Worm (Caenorhabditis elegans): ENCODE measurements around the gene sax-1.

The sax-1 gene

DNA sequence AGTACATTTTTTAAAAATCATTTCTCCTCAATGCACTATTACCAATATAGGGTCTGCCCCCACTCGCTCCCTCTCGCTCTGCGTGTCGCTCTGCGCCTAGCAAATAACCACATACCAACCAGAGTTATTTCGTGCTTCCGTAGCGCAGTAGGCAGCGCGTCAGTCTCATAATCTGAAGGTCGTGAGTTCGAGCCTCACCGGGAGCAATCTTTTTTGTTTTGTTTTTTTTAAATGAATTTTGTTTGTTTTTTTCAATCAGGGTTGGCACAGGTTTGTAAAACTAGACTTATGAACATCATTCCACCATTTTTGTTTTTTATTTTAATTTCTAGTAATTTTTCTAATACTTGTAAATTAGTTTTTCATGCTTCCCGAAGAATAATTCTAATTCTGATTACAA, 47.7 kb upstream of the sax-1 start:
- TF ChIP-seq zag-1 (tag; optimal IDR thresholded peaks at IDR 0.05) (peak; percentile 10), lin-39 (tag; optimal IDR thresholded peaks at IDR 0.05) (peak; percentile 74), daf-12 (tag; optimal IDR thresholded peaks at IDR 0.05) (no peak), fos-1 (tag; optimal IDR thresholded peaks at IDR 0.05) (no peak), fkh-2 (tag; optimal IDR thresholded peaks at IDR 0.05) (no peak), pqm-1 (tag; optimal IDR thresholded peaks at IDR 0.05) (peak; percentile 19), nhr-28 (tag; optimal IDR thresholded peaks at IDR 0.05) (no peak), nhr-67 (tag; optimal IDR thresholded peaks at IDR 0.05) (no peak), elt-1 (tag; optimal IDR thresholded peaks at IDR 0.05) (no peak), sea-2 (GFP tag; optimal IDR thresholded peaks at IDR 0.05) (no peak), ceh-82 (tag; optimal IDR thresholded peaks at IDR 0.05) (peak; percentile 51), elt-3 (tag; optimal IDR thresholded peaks at IDR 0.05) (no peak), lsy-12 (tag; optimal IDR thresholded peaks at IDR 0.05) (peak; percentile 62), egl-27 (tag; optimal IDR thresholded peaks at IDR 0.05) (no peak), nfya-1 (tag; optimal IDR thresholded peaks at IDR 0.05; ENCODE audit: insufficient read depth) (peak; percentile 38), aly-2 (tag; optimal IDR thresholded peaks at IDR 0.05) (no peak), pha-4 (tag; optimal IDR thresholded peaks at IDR 0.05) (peak; percentile 60), ztf-11 (tag; optimal IDR thresholded peaks at IDR 0.05) (no peak), nhr-23 (tag; optimal IDR thresholded peaks at IDR 0.05) (no peak), ceh-16 (tag; optimal IDR thresholded peaks at IDR 0.05) (no peak), unc-39 (tag; optimal IDR thresholded peaks at IDR 0.05) (no peak), skn-1 (tag; optimal IDR thresholded peaks at IDR 0.05) (no peak), fkh-10 (GFP tag; optimal IDR thresholded peaks at IDR 0.05) (no peak), nhr-25 (tag; optimal IDR thresholded peaks at IDR 0.05) (no peak), ceh-9 (tag; optimal IDR thresholded peaks at IDR 0.05) (no peak), tbx-2 (tag; optimal IDR thresholded peaks at IDR 0.05) (peak; percentile 57), nhr-76 (tag; optimal IDR thresholded peaks at IDR 0.05) (no peak), elt-2 (tag; optimal IDR thresholded peaks at IDR 0.05) (no peak), ztf-4 (tag; optimal IDR thresholded peaks at IDR 0.05) (no peak), nhr-237 (tag; optimal IDR thresholded peaks at IDR 0.05) (no peak), mdl-1 (tag; optimal IDR thresholded peaks at IDR 0.05) (no peak), hmg-11 (tag; optimal IDR thresholded peaks at IDR 0.05) (peak; percentile 94), nhr-77 (tag; optimal IDR thresholded peaks at IDR 0.05) (no peak), nhr-12 (tag; optimal IDR thresholded peaks at IDR 0.05) (no peak), nhr-11 (tag; optimal IDR thresholded peaks at IDR 0.05) (no peak), ceh-28 (tag; optimal IDR thresholded peaks at IDR 0.05) (no peak), eor-1 (tag; optimal IDR thresholded peaks at IDR 0.05) (no peak), mml-1 (tag; optimal IDR thresholded peaks at IDR 0.05) (no peak), egl-5 (tag; optimal IDR thresholded peaks at IDR 0.05) (no peak), nhr-43 (tag; optimal IDR thresholded peaks at IDR 0.05; ENCODE audit: poor library complexity, severe bottlenecking) (peak; percentile 57), snpc-4 (tag; optimal IDR thresholded peaks at IDR 0.05) (no peak), lin-15B (tag; optimal IDR thresholded peaks at IDR 0.05) (no peak), unc-62 (GFP tag; optimal IDR thresholded peaks at IDR 0.05) (no peak), ama-1 (optimal IDR thresholded peaks at IDR 0.05) (no peak)

DNA sequence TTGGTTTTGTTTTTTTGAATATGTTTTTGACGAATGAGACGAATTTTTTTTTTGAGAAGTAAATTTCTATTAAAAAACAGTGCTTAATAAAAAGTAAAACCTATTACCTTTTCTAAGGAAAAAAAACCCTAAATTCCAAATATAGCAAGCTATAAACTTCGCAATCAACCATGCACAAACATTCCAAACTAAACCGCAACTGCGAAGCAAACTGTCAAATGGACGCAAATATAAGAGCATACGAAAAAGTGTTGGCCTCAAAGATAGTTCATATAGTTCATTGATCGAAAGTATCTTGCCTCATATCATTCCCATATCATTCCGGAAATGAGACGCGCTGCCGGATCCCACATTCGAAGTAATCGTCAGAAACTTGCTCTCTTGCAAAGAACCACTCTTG, 46.7 kb upstream of the sax-1 start, which contains the start of gene C01C4.3:
C01C4.3 (plus strand) TSS at position 301 of the 400 bp plus-strand sequence.
- TF ChIP-seq ztf-11 (tag; optimal IDR thresholded peaks at IDR 0.05) (no peak), ceh-9 (tag; optimal IDR thresholded peaks at IDR 0.05) (no peak), ZK546.5 (tag; optimal IDR thresholded peaks at IDR 0.05) (no peak), nhr-25 (tag; optimal IDR thresholded peaks at IDR 0.05) (no peak), nhr-28 (tag; optimal IDR thresholded peaks at IDR 0.05) (no peak), elt-1 (tag; optimal IDR thresholded peaks at IDR 0.05) (no peak), ceh-82 (tag; optimal IDR thresholded peaks at IDR 0.05) (no peak), nhr-12 (tag; optimal IDR thresholded peaks at IDR 0.05) (no peak), eor-1 (tag; optimal IDR thresholded peaks at IDR 0.05) (no peak), hmg-11 (tag; optimal IDR thresholded peaks at IDR 0.05) (no peak), ceh-16 (tag; optimal IDR thresholded peaks at IDR 0.05) (no peak), daf-12 (tag; optimal IDR thresholded peaks at IDR 0.05) (no peak), nhr-23 (tag; optimal IDR thresholded peaks at IDR 0.05) (no peak), nhr-237 (tag; optimal IDR thresholded peaks at IDR 0.05) (no peak)

All from whole organism, L3 larva.